Worm (Caenorhabditis elegans): ENCODE data around the gene stg-2.

DNA sequence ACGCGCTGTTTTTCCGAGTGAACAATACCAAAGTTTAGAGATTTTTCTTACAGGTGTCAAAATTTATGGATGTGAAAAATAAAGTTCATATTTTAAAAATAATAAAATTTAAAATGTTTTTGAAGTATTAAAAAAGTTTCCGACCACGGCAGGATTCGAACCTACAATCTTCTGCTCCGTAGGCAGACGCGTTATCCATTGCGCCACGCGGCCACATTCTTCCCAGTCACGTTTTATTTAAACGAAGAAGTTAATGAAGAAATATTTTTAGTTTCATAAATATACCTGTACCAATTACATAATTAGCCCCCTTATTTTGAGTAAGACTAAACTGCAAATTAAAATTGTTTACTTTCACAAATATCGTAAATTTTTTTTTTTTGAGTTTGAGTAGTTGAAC lies 3.1 kb downstream of the stg-2 start:
- TF ChIP-seq ref-1 (GFP tag; conservative IDR thresholded peaks at IDR 0.05) (no peak), ztf-23 (GFP tag; IDR thresholded peaks at IDR 0.05) (no peak), flt-1 (GFP tag; IDR thresholded peaks at IDR 0.05) (0 out of 2 replicates have a peak, but pooled peaks have one; percentile 39)

All from whole organism, midembryonic.